Worm (Caenorhabditis elegans) whole organism, L3 larva: ENCODE measurements around the gene Y6E2A.4.

Source experiments
- R02D3.7 ChIP-seq: fragments of 150-350 bp; optimal IDR thresholded peaks from 2 replicates; lab custom pipeline; 2014; ENCODE audit warnings: missing biosample characterization, missing genetic modification characterization
- ZK546.5 ChIP-seq: sonication (generic microtip); optimal IDR thresholded peaks from 2 replicates; lab custom pipeline; 2017; ENCODE audit warnings: missing biosample characterization, missing genetic modification characterization
- aly-2 ChIP-seq: fragments of 150-350 bp; optimal IDR thresholded peaks from 2 replicates; lab custom pipeline; 2014; ENCODE audit warnings: missing biosample characterization, missing genetic modification characterization
- ama-1 ChIP-seq: fragments of 150-350 bp; optimal IDR thresholded peaks from 2 replicates; lab custom pipeline; 2018
- ceh-16 ChIP-seq: sonication (generic microtip); optimal IDR thresholded peaks from 2 replicates; lab custom pipeline; 2017; ENCODE audit warnings: missing biosample characterization, missing genetic modification characterization
- ceh-28 ChIP-seq: fragments of 150-350 bp; optimal IDR thresholded peaks from 2 replicates; lab custom pipeline; 2014; ENCODE audit warnings: missing biosample characterization, missing genetic modification reagents, missing genetic modification characterization
- ceh-82 ChIP-seq: fragments of 150-350 bp; optimal IDR thresholded peaks from 2 replicates; lab custom pipeline; 2014; ENCODE audit warnings: missing biosample characterization, missing genetic modification characterization
- ceh-9 ChIP-seq: sonication (generic microtip); optimal IDR thresholded peaks from 2 replicates; lab custom pipeline; 2018; ENCODE audit warnings: missing biosample characterization, missing genetic modification characterization
- daf-12 ChIP-seq: fragments of 150-350 bp; optimal IDR thresholded peaks from 2 replicates; lab custom pipeline; 2014; ENCODE audit warnings: missing biosample characterization, missing genetic modification reagents, missing genetic modification characterization
- egl-27 ChIP-seq: sonication (generic microtip); optimal IDR thresholded peaks from 4 replicates; lab custom pipeline; 2017; ENCODE audit warnings: missing biosample characterization, missing genetic modification reagents, missing genetic modification characterization
- egl-5 ChIP-seq: fragments of 150-350 bp; optimal IDR thresholded peaks from 2 replicates; lab custom pipeline; 2017; ENCODE audit warnings: missing biosample characterization, missing genetic modification reagents, missing genetic modification characterization, inconsistent platforms
- elt-1 ChIP-seq: fragments of 150-350 bp; optimal IDR thresholded peaks from 2 replicates; lab custom pipeline; 2014; ENCODE audit warnings: missing biosample characterization, missing genetic modification characterization
- elt-2 ChIP-seq: sonication (generic microtip); optimal IDR thresholded peaks from 2 replicates; lab custom pipeline; 2016; ENCODE audit warnings: missing genetic modification reagents, mild to moderate bottlenecking, missing genetic modification characterization, missing compliant biosample characterization
- elt-3 ChIP-seq, 3 experiments: fragments of 150-350 bp in 1 of 3; sonication (generic microtip) in 2 of 3; optimal IDR thresholded peaks; 2 replicates in 2 of 3; 4 replicates in 1 of 3; lab custom pipeline; 2014 to 2017; ENCODE audit warnings: missing biosample characterization in 3 of 3, missing genetic modification characterization in 3 of 3
- eor-1 ChIP-seq, 2 experiments: fragments of 150-350 bp; optimal IDR thresholded peaks; 2 replicates each; lab custom pipeline; 2014 to 2018; ENCODE audit warnings: missing biosample characterization in 2 of 2, missing genetic modification characterization in 2 of 2
- fkh-10 ChIP-seq: sonication (generic microtip); optimal IDR thresholded peaks from 2 replicates; lab custom pipeline; 2017; ENCODE audit warnings: missing biosample characterization, missing genetic modification reagents, missing genetic modification characterization
- fkh-2 ChIP-seq: fragments of 150-350 bp; optimal IDR thresholded peaks from 2 replicates; lab custom pipeline; 2014; ENCODE audit warnings: missing biosample characterization, missing genetic modification reagents, missing genetic modification characterization
- fos-1 ChIP-seq: fragments of 150-350 bp; optimal IDR thresholded peaks from 2 replicates; lab custom pipeline; 2014; ENCODE audit warnings: missing biosample characterization, missing genetic modification characterization
- hmg-11 ChIP-seq: sonication (generic microtip); optimal IDR thresholded peaks from 2 replicates; lab custom pipeline; 2016; ENCODE audit warnings: missing genetic modification characterization, missing compliant biosample characterization
- jun-1 ChIP-seq: fragments of 150-350 bp; optimal IDR thresholded peaks from 2 replicates; lab custom pipeline; 2014; ENCODE audit warnings: missing biosample characterization, missing genetic modification reagents, missing genetic modification characterization
- lin-15B ChIP-seq: fragments of 150-350 bp; optimal IDR thresholded peaks from 2 replicates; lab custom pipeline; 2014; ENCODE audit warnings: missing biosample characterization, missing genetic modification characterization
- lin-39 ChIP-seq: fragments of 150-350 bp; optimal IDR thresholded peaks from 2 replicates; lab custom pipeline; 2018; ENCODE audit warnings: missing biosample characterization, missing genetic modification reagents, missing genetic modification characterization
- lsy-12 ChIP-seq: sonication (generic microtip); optimal IDR thresholded peaks from 2 replicates; lab custom pipeline; 2016; ENCODE audit warnings: mild to moderate bottlenecking, missing genetic modification characterization, missing compliant biosample characterization
- mdl-1 ChIP-seq: fragments of 150-350 bp; optimal IDR thresholded peaks from 2 replicates; lab custom pipeline; 2014; ENCODE audit warnings: missing biosample characterization, missing genetic modification characterization
- mml-1 ChIP-seq: fragments of 150-350 bp; sonication (generic microtip); optimal IDR thresholded peaks from 3 replicates; lab custom pipeline; 2014; ENCODE audit warnings: missing biosample characterization, missing genetic modification characterization
- nfya-1 ChIP-seq: sonication (generic microtip); optimal IDR thresholded peaks from 2 replicates; lab custom pipeline; 2017; ENCODE audit warnings: missing genetic modification characterization, mild to moderate bottlenecking, missing compliant biosample characterization, antibody characterized with exemption, moderate library complexity; ENCODE audit not compliant: insufficient read depth
- nhr-11 ChIP-seq: fragments of 150-350 bp; optimal IDR thresholded peaks from 2 replicates; lab custom pipeline; 2014; ENCODE audit warnings: missing biosample characterization, missing genetic modification characterization
- nhr-12 ChIP-seq: fragments of 150-350 bp; optimal IDR thresholded peaks from 2 replicates; lab custom pipeline; 2014; ENCODE audit warnings: missing biosample characterization, missing genetic modification characterization
- nhr-23 ChIP-seq: fragments of 150-350 bp; optimal IDR thresholded peaks from 2 replicates; lab custom pipeline; 2014; ENCODE audit warnings: missing biosample characterization, missing genetic modification reagents, missing genetic modification characterization
- nhr-237 ChIP-seq: fragments of 150-350 bp; optimal IDR thresholded peaks from 2 replicates; lab custom pipeline; 2014; ENCODE audit warnings: missing biosample characterization, missing genetic modification characterization
- nhr-25 ChIP-seq: sonication (generic microtip); optimal IDR thresholded peaks from 2 replicates; lab custom pipeline; 2017; ENCODE audit warnings: missing biosample characterization, missing genetic modification characterization
- nhr-28 ChIP-seq: fragments of 150-350 bp; optimal IDR thresholded peaks from 2 replicates; lab custom pipeline; 2014; ENCODE audit warnings: missing biosample characterization, missing genetic modification characterization
- nhr-43 ChIP-seq: sonication (generic microtip); optimal IDR thresholded peaks from 2 replicates; lab custom pipeline; 2016; ENCODE audit warnings: mild to moderate bottlenecking, missing genetic modification characterization, missing compliant biosample characterization; ENCODE audit not compliant: poor library complexity, severe bottlenecking
- nhr-67 ChIP-seq: fragments of 150-350 bp; optimal IDR thresholded peaks from 2 replicates; lab custom pipeline; 2014; ENCODE audit warnings: missing biosample characterization, missing genetic modification characterization
- nhr-76 ChIP-seq: fragments of 150-350 bp; sonication (generic microtip); optimal IDR thresholded peaks from 5 replicates; lab custom pipeline; 2014; ENCODE audit warnings: missing biosample characterization, missing genetic modification characterization
- nhr-77 ChIP-seq: fragments of 150-350 bp; optimal IDR thresholded peaks from 2 replicates; lab custom pipeline; 2014; ENCODE audit warnings: missing biosample characterization, missing genetic modification characterization
- pha-4 ChIP-seq: fragments of 150-350 bp; optimal IDR thresholded peaks from 2 replicates; lab custom pipeline; 2014; ENCODE audit warnings: missing biosample characterization, missing genetic modification reagents, missing genetic modification characterization
- pqm-1 ChIP-seq: fragments of 150-350 bp; optimal IDR thresholded peaks from 2 replicates; lab custom pipeline; 2017; ENCODE audit warnings: missing biosample characterization, missing genetic modification characterization, inconsistent platforms
- sea-2 ChIP-seq: fragments of 150-350 bp; sonication (generic microtip); optimal IDR thresholded peaks from 4 replicates; lab custom pipeline; 2014; ENCODE audit warnings: missing biosample characterization, missing genetic modification reagents, missing genetic modification characterization
- skn-1 ChIP-seq: fragments of 150-350 bp; optimal IDR thresholded peaks from 2 replicates; lab custom pipeline; 2014; ENCODE audit warnings: missing biosample characterization, missing genetic modification characterization
- snpc-4 ChIP-seq: fragments of 150-350 bp; optimal IDR thresholded peaks from 2 replicates; lab custom pipeline; 2014; ENCODE audit warnings: missing biosample characterization, missing genetic modification characterization
- tbx-2 ChIP-seq: sonication (generic microtip); optimal IDR thresholded peaks from 2 replicates; lab custom pipeline; 2016; ENCODE audit warnings: mild to moderate bottlenecking, missing genetic modification characterization, missing compliant biosample characterization
- unc-39 ChIP-seq: sonication (generic microtip); optimal IDR thresholded peaks from 4 replicates; lab custom pipeline; 2017; ENCODE audit warnings: missing biosample characterization, missing genetic modification characterization
- unc-62 ChIP-seq: fragments of 150-350 bp; sonication (generic microtip); optimal IDR thresholded peaks from 4 replicates; lab custom pipeline; 2014; ENCODE audit warnings: missing biosample characterization, missing genetic modification reagents, missing genetic modification characterization
- zag-1 ChIP-seq: fragments of 150-350 bp; optimal IDR thresholded peaks from 2 replicates; lab custom pipeline; 2014; ENCODE audit warnings: missing biosample characterization, missing genetic modification characterization
- ztf-11 ChIP-seq: fragments of 150-350 bp; optimal IDR thresholded peaks from 2 replicates; lab custom pipeline; 2014; ENCODE audit warnings: missing biosample characterization, missing genetic modification characterization
- ztf-4 ChIP-seq: fragments of 150-350 bp; optimal IDR thresholded peaks from 2 replicates; lab custom pipeline; 2014; ENCODE audit warnings: missing biosample characterization, missing genetic modification characterization

Y6E2A.4 gene

ce11 chrV:15716679-15717078, at the start of gene Y6E2A.4:
TSS of gene Y6E2A.4 (minus strand) at chrV:15716779.
- TF ChIP-seq nhr-11 (no peak), elt-2 (tag; lab: Kevin White, UChicago) (no peak), mml-1 (tag; lab: Kevin White, UChicago) (no peak), sea-2 (no peak), tbx-2 (tag; lab: Kevin White, UChicago) (no peak), ama-1 (lab: Kevin White, UChicago) (no peak), elt-3 (tag; optimal IDR thresholded peaks at IDR 0.05; lab: Kevin White, UChicago) (no peak), ceh-82 (tag; lab: Kevin White, UChicago) (no peak), egl-27 (tag; lab: Kevin White, UChicago) (no peak), zag-1 (tag; lab: Kevin White, UChicago) (no peak), nhr-25 (tag; lab: Kevin White, UChicago) (no peak)

DNA sequence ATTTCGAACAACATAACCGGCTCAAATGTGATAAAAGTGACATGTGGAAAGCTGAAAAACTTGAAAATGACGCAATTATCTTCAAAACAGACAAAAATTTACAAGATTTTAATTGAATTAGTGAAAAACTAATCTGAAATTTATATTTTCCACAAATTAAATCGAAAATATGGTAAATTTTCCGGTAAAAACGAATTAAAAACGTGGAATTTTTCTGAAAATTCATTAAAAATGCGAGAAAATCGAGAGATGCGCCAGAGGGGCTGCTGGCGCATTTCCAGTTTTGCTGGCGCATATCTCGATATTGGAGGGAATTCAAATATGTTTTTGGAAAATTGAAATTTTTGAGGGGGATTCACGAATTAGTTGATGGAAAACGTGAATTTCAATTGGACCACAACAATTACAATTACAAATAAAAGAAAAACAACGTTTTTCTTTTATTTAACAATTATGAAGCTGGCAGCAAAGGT, 49.6 kb upstream of the Y6E2A.4 start, which contains the start of the genes haf-3 and F57A10.2:
Gene haf-3, minus strand, starts transcription at position 51 of the 473 bp plus-strand sequence.
Gene F57A10.2, plus strand, starts transcription at position 454 of the 473 bp plus-strand sequence.
- peak; percentile 30 for TF ChIP-seq aly-2 (tag; lab: Kevin White, UChicago)
- no peak for TF ChIP-seq unc-39 (tag; lab: Kevin White, UChicago)
- TF ChIP-seq jun-1 (tag; lab: Kevin White, UChicago) = peak; percentile 74
- TF ChIP-seq elt-2 (tag; lab: Kevin White, UChicago) = peak; percentile 58
- no peak for TF ChIP-seq nhr-76 (tag; lab: Kevin White, UChicago)
- peak; percentile 57 for TF ChIP-seq nhr-11
- no peak for TF ChIP-seq nhr-28 (tag; lab: Kevin White, UChicago)
- no peak for TF ChIP-seq mml-1 (tag; lab: Kevin White, UChicago)
- peak; percentile 90 for TF ChIP-seq snpc-4
- TF ChIP-seq nhr-77 (tag; lab: Kevin White, UChicago) = peak; percentile 80
- peak; percentile 34 for TF ChIP-seq fkh-10
- peak; percentile 82 for TF ChIP-seq hmg-11 (tag; lab: Kevin White, UChicago)
- no peak for TF ChIP-seq sea-2
- TF ChIP-seq nhr-237 (tag; lab: Kevin White, UChicago) = no peak
- TF ChIP-seq ama-1 (lab: Kevin White, UChicago) = peak; percentile 62
- peak; percentile 78 for TF ChIP-seq ceh-28 (tag; lab: Kevin White, UChicago)
- TF ChIP-seq pha-4 (tag; lab: Kevin White, UChicago) = peak; percentile 94
- peak; percentile 87 for TF ChIP-seq ceh-82 (tag; lab: Kevin White, UChicago)
- TF ChIP-seq ztf-4 = peak; percentile 17
- no peak for TF ChIP-seq unc-62
- TF ChIP-seq egl-27 (tag; lab: Kevin White, UChicago) = peak; percentile 33
- TF ChIP-seq lsy-12 (tag; lab: Kevin White, UChicago) = peak; percentile 78
- no peak for TF ChIP-seq nhr-12 (tag; lab: Kevin White, UChicago)
- peak; percentile 89 for TF ChIP-seq tbx-2 (tag; lab: Kevin White, UChicago)
- TF ChIP-seq lin-39 (tag; lab: Kevin White, UChicago) = peak; percentile 62
- peak; percentile 90 for TF ChIP-seq nhr-43 (tag; lab: Kevin White, UChicago)
- no peak for TF ChIP-seq eor-1 (tag; optimal IDR thresholded peaks at IDR 0.05; lab: Kevin White, UChicago)
- TF ChIP-seq nhr-23 (tag; lab: Kevin White, UChicago) = peak; percentile 91
- TF ChIP-seq mdl-1 = no peak
- no peak for TF ChIP-seq ceh-16
- peak; percentile 51 for TF ChIP-seq zag-1 (tag; lab: Kevin White, UChicago)
- no peak for TF ChIP-seq elt-3 (tag; optimal IDR thresholded peaks at IDR 0.05; lab: Kevin White, UChicago)
- no peak for TF ChIP-seq fos-1 (tag; lab: Kevin White, UChicago)
- peak; percentile 87 for TF ChIP-seq R02D3.7
- peak; percentile 93 for TF ChIP-seq lin-15B
- TF ChIP-seq ceh-9 = no peak
- TF ChIP-seq ZK546.5 (tag; lab: Kevin White, UChicago) = peak; percentile 33
- TF ChIP-seq daf-12 (tag; lab: Kevin White, UChicago) = peak; percentile 32
- TF ChIP-seq nhr-25 (tag; lab: Kevin White, UChicago) = peak; percentile 85
- TF ChIP-seq fkh-2 (tag; lab: Kevin White, UChicago) = peak; percentile 33
- no peak for TF ChIP-seq nhr-67 (tag; lab: Kevin White, UChicago)
- peak; percentile 26 for TF ChIP-seq elt-1 (tag; lab: Kevin White, UChicago)
- peak; percentile 89 for TF ChIP-seq nfya-1 (tag; lab: Kevin White, UChicago)
- peak; percentile 54 for TF ChIP-seq pqm-1 (tag; lab: Kevin White, UChicago)
- peak; percentile 49 for TF ChIP-seq skn-1 (tag; lab: Kevin White, UChicago)
- no peak for TF ChIP-seq ztf-11 (tag; lab: Kevin White, UChicago)
- TF ChIP-seq egl-5 (tag; lab: Kevin White, UChicago) = peak; percentile 80
